Worm (Caenorhabditis elegans): Measurements from ENCODE around the gene asb-1.

The asb-1 gene

DNA sequence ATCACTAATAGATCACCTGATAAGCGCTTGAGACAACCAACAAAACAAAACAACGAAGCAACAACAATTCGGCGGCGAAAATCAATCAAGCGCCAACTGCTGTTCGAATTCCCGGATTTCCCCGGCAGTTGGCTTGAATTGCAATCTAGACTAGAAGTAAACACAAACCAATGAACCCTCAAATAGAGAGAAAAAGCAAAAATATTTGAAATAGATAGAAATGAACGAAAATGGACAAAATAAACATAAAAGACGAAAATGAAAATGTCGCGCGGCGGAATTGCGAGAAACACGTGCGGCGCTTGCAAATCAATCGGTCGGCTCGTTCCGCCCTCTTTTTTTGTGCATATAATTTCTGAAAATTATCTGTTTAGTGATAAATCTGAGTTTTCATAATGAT, 27.2 kb downstream of the asb-1 start, which contains the start of gene idhg-1 (continued):
- TF ChIP-seq Y116A8C.19 (tag; optimal IDR thresholded peaks at IDR 0.05; ENCODE audit: borderline replicate concordance), result no peak
- peak; percentile 34 for TF ChIP-seq irx-1 (tag; optimal IDR thresholded peaks at IDR 0.05)
- TF ChIP-seq unc-62 (GFP tag; optimal IDR thresholded peaks at IDR 0.05), result no peak
- TF ChIP-seq lin-39 (tag; optimal IDR thresholded peaks at IDR 0.05), result peak; percentile 35
- TF ChIP-seq unc-30 (tag; optimal IDR thresholded peaks at IDR 0.05), result no peak
- TF ChIP-seq ama-1 (optimal IDR thresholded peaks at IDR 0.05), result no peak
- TF ChIP-seq sup-37 (GFP tag; optimal IDR thresholded peaks at IDR 0.05), result no peak
- no peak for TF ChIP-seq jun-1 (tag; optimal IDR thresholded peaks at IDR 0.05)
- peak; percentile 60 for TF ChIP-seq rnt-1 (tag; optimal IDR thresholded peaks at IDR 0.05)
- no peak for TF ChIP-seq ets-5 (GFP tag; IDR thresholded peaks at IDR 0.05)
- peak; percentile 63 for TF ChIP-seq lir-3 (tag; optimal IDR thresholded peaks at IDR 0.05; ENCODE audit: poor library complexity)
- TF ChIP-seq lin-14 (GFP tag; optimal IDR thresholded peaks at IDR 0.05), result peak; percentile 71
- TF ChIP-seq zag-1 (tag; optimal IDR thresholded peaks at IDR 0.05), result no peak
- no peak for TF ChIP-seq C04F5.9 (tag; optimal IDR thresholded peaks at IDR 0.05)
- TF ChIP-seq dsc-1 (tag; optimal IDR thresholded peaks at IDR 0.05), result peak; percentile 79
- peak; percentile 59 for TF ChIP-seq mep-1 (tag; optimal IDR thresholded peaks at IDR 0.05)
- peak; percentile 72 for TF ChIP-seq nhr-20 (tag; optimal IDR thresholded peaks at IDR 0.05)
- no peak for TF ChIP-seq egl-27 (tag; optimal IDR thresholded peaks at IDR 0.05)
- peak; percentile 71 to 74 for TF ChIP-seq lsy-2 (tag; optimal IDR thresholded peaks at IDR 0.05)
- TF ChIP-seq nhr-47 (tag; optimal IDR thresholded peaks at IDR 0.05), result peak; percentile 76
- peak; percentile 61 for TF ChIP-seq unc-130 (tag; optimal IDR thresholded peaks at IDR 0.05)
- TF ChIP-seq aha-1 (tag; optimal IDR thresholded peaks at IDR 0.05), result no peak
- peak; percentile 86 for TF ChIP-seq nhr-85 (tag)
- TF ChIP-seq tlp-1 (tag; optimal IDR thresholded peaks at IDR 0.05), result no peak
- TF ChIP-seq snu-23 (GFP tag; optimal IDR thresholded peaks at IDR 0.05), result peak; percentile 85
- TF ChIP-seq nhr-77 (tag; optimal IDR thresholded peaks at IDR 0.05), result peak; percentile 9
- TF ChIP-seq efl-3 (GFP tag; optimal IDR thresholded peaks at IDR 0.05), result no peak
- TF ChIP-seq vab-15 (tag; optimal IDR thresholded peaks at IDR 0.05), result peak; percentile 3
- TF ChIP-seq swsn-7 (tag; optimal IDR thresholded peaks at IDR 0.05), result peak; percentile 84
- no peak for TF ChIP-seq C34B4.2 (tag; optimal IDR thresholded peaks at IDR 0.05)
- no peak for TF ChIP-seq aly-2 (tag; optimal IDR thresholded peaks at IDR 0.05)
- no peak for TF ChIP-seq nhr-76 (tag; optimal IDR thresholded peaks at IDR 0.05)
- no peak for TF ChIP-seq nhr-28 (tag; optimal IDR thresholded peaks at IDR 0.05)
- no peak for TF ChIP-seq grh-1 (GFP tag; IDR thresholded peaks at IDR 0.05)
- TF ChIP-seq nhr-11 (tag; optimal IDR thresholded peaks at IDR 0.05), result peak; percentile 37
- peak; percentile 80 for TF ChIP-seq nhr-71 (tag; optimal IDR thresholded peaks at IDR 0.05)
- no peak for TF ChIP-seq mdl-1 (tag; optimal IDR thresholded peaks at IDR 0.05)

ce11 chrIII:4568030-4568429, 27.6 kb downstream of the asb-1 start, which contains the start of gene mlcd-1:
TSS of gene mlcd-1 (minus strand) at chrIII:4568130.
- no peak for TF ChIP-seq lin-14 (GFP tag; optimal IDR thresholded peaks at IDR 0.05)
- no peak for TF ChIP-seq xbp-1 (tag; optimal IDR thresholded peaks at IDR 0.05)
- TF ChIP-seq swsn-7 (tag; optimal IDR thresholded peaks at IDR 0.05), result no peak
- TF ChIP-seq fos-1 (tag; optimal IDR thresholded peaks at IDR 0.05), result no peak

ce11 chrIII:4562070-4562788, 33.4 kb downstream of the asb-1 start, which contains the start of gene pan-1:
TSS of gene pan-1 (plus strand) at chrIII:4562738.
- TF ChIP-seq jun-1 (tag; optimal IDR thresholded peaks at IDR 0.05) (no peak), mep-1 (tag; optimal IDR thresholded peaks at IDR 0.05) (peak; percentile 27), nhr-237 (tag; optimal IDR thresholded peaks at IDR 0.05) (no peak), nhr-71 (tag; optimal IDR thresholded peaks at IDR 0.05) (peak; percentile 39), vab-15 (tag; optimal IDR thresholded peaks at IDR 0.05) (no peak), skn-1 (tag; optimal IDR thresholded peaks at IDR 0.05) (no peak), efl-3 (GFP tag; optimal IDR thresholded peaks at IDR 0.05) (no peak), nhr-76 (tag; optimal IDR thresholded peaks at IDR 0.05) (no peak), efl-1 (optimal IDR thresholded peaks at IDR 0.05) (peak; percentile 7 to 35), efl-1 (GFP tag; optimal IDR thresholded peaks at IDR 0.05 in 1 of 2) (no peak), rnt-1 (tag; optimal IDR thresholded peaks at IDR 0.05) (peak; percentile 25), C34B4.2 (tag; optimal IDR thresholded peaks at IDR 0.05) (no peak), lin-39 (tag; optimal IDR thresholded peaks at IDR 0.05) (no peak), mdl-1 (tag; optimal IDR thresholded peaks at IDR 0.05) (no peak), lsy-2 (tag; optimal IDR thresholded peaks at IDR 0.05) (peak; percentile 21 to 46), dpl-1 (GFP tag; optimal IDR thresholded peaks at IDR 0.05) (peak in 1 of 3 experiments; percentile 18), ceh-63 (GFP tag; optimal IDR thresholded peaks at IDR 0.05) (no peak), nhr-90 (tag; optimal IDR thresholded peaks at IDR 0.05; ENCODE audit: poor library complexity) (no peak), sox-4 (tag; optimal IDR thresholded peaks at IDR 0.05) (no peak), sup-37 (GFP tag; optimal IDR thresholded peaks at IDR 0.05) (no peak), Y116A8C.19 (tag; optimal IDR thresholded peaks at IDR 0.05; ENCODE audit: borderline replicate concordance) (no peak), lin-35 (GFP tag; optimal IDR thresholded peaks at IDR 0.05) (peak in 1 of 2 experiments; percentile 0), fkh-8 (tag; optimal IDR thresholded peaks at IDR 0.05) (no peak), aly-2 (tag; optimal IDR thresholded peaks at IDR 0.05) (no peak)

Measured in whole organism, L1 larva.